Comparison of ENCODE assay signal across 3 worm cellular contexts in genomic region chrV:13130439-13130840, ce11.
TF ChIP-seq lines count a peak whose summit lies in the region.

No protein-coding gene starts in this region.

TF ChIP-seq in whole organism, L1 larva, 84 proteins besides CTCF, POLR2A, EP300 and RAD21 (continued from another document):
- TF ChIP-seq ztf-4 (tag; optimal IDR thresholded peaks at IDR 0.05; lab: Kevin White, UChicago), result peak; percentile 37
- TF ChIP-seq lin-35 (GFP tag; optimal IDR thresholded peaks at IDR 0.05; lab: Kevin White, UChicago), result peak; percentile 38 to 41
- no peak for TF ChIP-seq unc-98 (GFP tag; IDR thresholded peaks at IDR 0.05; lab: Robert Waterston, UW)
- no peak for TF ChIP-seq vab-15 (tag; optimal IDR thresholded peaks at IDR 0.05; lab: Kevin White, UChicago)
- peak; percentile 12 for TF ChIP-seq skn-1 (tag; optimal IDR thresholded peaks at IDR 0.05; lab: Kevin White, UChicago)
- TF ChIP-seq lin-15B (tag; optimal IDR thresholded peaks at IDR 0.05; lab: Kevin White, UChicago), result no peak
- TF ChIP-seq tbx-2 (tag; optimal IDR thresholded peaks at IDR 0.05; lab: Kevin White, UChicago), result peak; percentile 47
- peak; percentile 84 for TF ChIP-seq elt-2 (tag; optimal IDR thresholded peaks at IDR 0.05; lab: Kevin White, UChicago)
- peak; percentile 26 for TF ChIP-seq pax-3 (tag; optimal IDR thresholded peaks at IDR 0.05; lab: Kevin White, UChicago)
- TF ChIP-seq ztf-11 (tag; optimal IDR thresholded peaks at IDR 0.05; lab: Kevin White, UChicago), result peak in 1 of 2 experiments; percentile 16
- TF ChIP-seq isw-1 (GFP tag; IDR thresholded peaks at IDR 0.05; lab: Robert Waterston, UW), result peak; percentile 36; the same call in 1 of the 2 replicates
- no peak for TF ChIP-seq fkh-10 (GFP tag; optimal IDR thresholded peaks at IDR 0.05; lab: Kevin White, UChicago)
- peak in 1 of 3 experiments; percentile 49 for TF ChIP-seq dpl-1 (GFP tag; optimal IDR thresholded peaks at IDR 0.05; lab: Kevin White, UChicago)
- no peak for TF ChIP-seq pqm-1 (tag; optimal IDR thresholded peaks at IDR 0.05; lab: Kevin White, UChicago)
- no peak for TF ChIP-seq elt-3 (tag; optimal IDR thresholded peaks at IDR 0.05; lab: Kevin White, UChicago)
- no peak for TF ChIP-seq unc-62 (GFP tag; optimal IDR thresholded peaks at IDR 0.05; lab: Kevin White, UChicago)
- TF ChIP-seq nhr-47 (tag; optimal IDR thresholded peaks at IDR 0.05; lab: Kevin White, UChicago), result peak; percentile 49
- TF ChIP-seq nhr-20 (tag; optimal IDR thresholded peaks at IDR 0.05; lab: Kevin White, UChicago), result peak; percentile 29
- peak; percentile 82 for TF ChIP-seq fkh-8 (tag; optimal IDR thresholded peaks at IDR 0.05; lab: Kevin White, UChicago)
- no peak for TF ChIP-seq unc-30 (tag; optimal IDR thresholded peaks at IDR 0.05; lab: Kevin White, UChicago)
- TF ChIP-seq mep-1 (tag; optimal IDR thresholded peaks at IDR 0.05; lab: Kevin White, UChicago), result peak; percentile 28
- peak; percentile 27 to 40 for TF ChIP-seq efl-1 (optimal IDR thresholded peaks at IDR 0.05; lab: Kevin White, UChicago)
- TF ChIP-seq efl-1 (GFP tag; optimal IDR thresholded peaks at IDR 0.05 in 1 of 2; lab: Kevin White, UChicago), result no peak
- TF ChIP-seq egl-13 (tag; optimal IDR thresholded peaks at IDR 0.05; lab: Kevin White, UChicago), result peak; percentile 57
- peak; percentile 50 for TF ChIP-seq irx-1 (tag; optimal IDR thresholded peaks at IDR 0.05; lab: Kevin White, UChicago)
- TF ChIP-seq rnt-1 (tag; optimal IDR thresholded peaks at IDR 0.05; lab: Kevin White, UChicago), result peak; percentile 42
- TF ChIP-seq lsy-2 (tag; optimal IDR thresholded peaks at IDR 0.05; lab: Kevin White, UChicago), result peak; percentile 10 to 49
- peak; percentile 62 for TF ChIP-seq nhr-71 (tag; optimal IDR thresholded peaks at IDR 0.05; lab: Kevin White, UChicago)
- TF ChIP-seq lin-14 (GFP tag; optimal IDR thresholded peaks at IDR 0.05; lab: Kevin White, UChicago), result peak; percentile 88
- peak; percentile 2 for TF ChIP-seq dsc-1 (tag; optimal IDR thresholded peaks at IDR 0.05; lab: Kevin White, UChicago)

TF ChIP-seq in whole organism, L3 larva, 47 proteins besides CTCF, POLR2A, EP300 and RAD21 (continued from another document):
- peak; percentile 60 for TF ChIP-seq pha-4 (tag; optimal IDR thresholded peaks at IDR 0.05; lab: Kevin White, UChicago)
- TF ChIP-seq fkh-2 (tag; optimal IDR thresholded peaks at IDR 0.05; lab: Kevin White, UChicago), result no peak
- TF ChIP-seq pqm-1 (tag; optimal IDR thresholded peaks at IDR 0.05; lab: Kevin White, UChicago), result peak; percentile 85
- TF ChIP-seq ZK546.5 (tag; optimal IDR thresholded peaks at IDR 0.05; lab: Kevin White, UChicago), result no peak
- peak; percentile 32 for TF ChIP-seq lin-15B (tag; optimal IDR thresholded peaks at IDR 0.05; lab: Kevin White, UChicago)
- peak; percentile 60 for TF ChIP-seq egl-27 (tag; optimal IDR thresholded peaks at IDR 0.05; lab: Kevin White, UChicago)
- TF ChIP-seq nhr-237 (tag; optimal IDR thresholded peaks at IDR 0.05; lab: Kevin White, UChicago), result no peak
- no peak for TF ChIP-seq ztf-4 (tag; optimal IDR thresholded peaks at IDR 0.05; lab: Kevin White, UChicago)
- no peak for TF ChIP-seq daf-12 (tag; optimal IDR thresholded peaks at IDR 0.05; lab: Kevin White, UChicago)
- no peak for TF ChIP-seq nhr-76 (tag; optimal IDR thresholded peaks at IDR 0.05; lab: Kevin White, UChicago)
- peak; percentile 47 for TF ChIP-seq lsy-12 (tag; optimal IDR thresholded peaks at IDR 0.05; lab: Kevin White, UChicago)
- no peak for TF ChIP-seq nhr-11 (tag; optimal IDR thresholded peaks at IDR 0.05; lab: Kevin White, UChicago)
- TF ChIP-seq jun-1 (tag; optimal IDR thresholded peaks at IDR 0.05; lab: Kevin White, UChicago), result peak; percentile 75
- TF ChIP-seq nhr-28 (tag; optimal IDR thresholded peaks at IDR 0.05; lab: Kevin White, UChicago), result no peak
- no peak for TF ChIP-seq nhr-77 (tag; optimal IDR thresholded peaks at IDR 0.05; lab: Kevin White, UChicago)
- no peak for TF ChIP-seq ceh-9 (tag; optimal IDR thresholded peaks at IDR 0.05; lab: Kevin White, UChicago)
- TF ChIP-seq skn-1 (tag; optimal IDR thresholded peaks at IDR 0.05; lab: Kevin White, UChicago), result peak; percentile 5
- peak; percentile 29 for TF ChIP-seq snpc-4 (tag; optimal IDR thresholded peaks at IDR 0.05; lab: Kevin White, UChicago)
- TF ChIP-seq fos-1 (tag; optimal IDR thresholded peaks at IDR 0.05; lab: Kevin White, UChicago), result no peak
- no peak for TF ChIP-seq mml-1 (tag; optimal IDR thresholded peaks at IDR 0.05; lab: Kevin White, UChicago)
- TF ChIP-seq egl-5 (tag; optimal IDR thresholded peaks at IDR 0.05; lab: Kevin White, UChicago), result peak; percentile 7
- no peak for TF ChIP-seq zag-1 (tag; optimal IDR thresholded peaks at IDR 0.05; lab: Kevin White, UChicago)
- TF ChIP-seq elt-1 (tag; optimal IDR thresholded peaks at IDR 0.05; lab: Kevin White, UChicago), result no peak
TF ChIP-seq in whole organism, L3 larva: peak in this region for 16.

TF ChIP-seq in whole organism, young adult, 124 proteins besides CTCF, POLR2A, EP300 and RAD21 (continued from another document):
- TF ChIP-seq madf-6 (GFP tag; IDR thresholded peaks at IDR 0.05; lab: Robert Waterston, UW) (no peak; the same call in 1 of the 2 replicates), hlh-12 (tag; optimal IDR thresholded peaks at IDR 0.05; lab: Kevin White, UChicago) (no peak), lsl-1 (GFP tag; optimal IDR thresholded peaks at IDR 0.05; lab: Kevin White, UChicago) (no peak), chd-7 (tag; optimal IDR thresholded peaks at IDR 0.05; lab: Kevin White, UChicago) (no peak), F23B12.7 (tag; optimal IDR thresholded peaks at IDR 0.05; lab: Kevin White, UChicago; ENCODE audit: insufficient read depth) (no peak), Y95B8A.8 (GFP tag; IDR thresholded peaks at IDR 0.05; lab: Robert Waterston, UW) (no peak), ZK185.1 (tag; optimal IDR thresholded peaks at IDR 0.05; lab: Kevin White, UChicago; ENCODE audit: poor library complexity, severe bottlenecking) (no peak), snpc-3.4 (tag; optimal IDR thresholded peaks at IDR 0.05; lab: Kevin White, UChicago) (no peak), hmg-1.2 (GFP tag; IDR thresholded peaks at IDR 0.05; lab: Robert Waterston, UW) (peak; percentile 49; the same call in 1 of the 2 replicates), C06A6.2 (GFP tag; conservative IDR thresholded peaks at IDR 0.05; lab: Robert Waterston, UW) (0 out of 2 replicates have a peak, but pooled peaks have one; percentile 44), ceh-100 (GFP tag; IDR thresholded peaks at IDR 0.05; lab: Robert Waterston, UW) (no peak), attf-3 (GFP tag; conservative IDR thresholded peaks at IDR 0.05; lab: Robert Waterston, UW) (no peak), fkh-3 (tag; optimal IDR thresholded peaks at IDR 0.05; lab: Kevin White, UChicago) (no peak), efl-1 (GFP tag; optimal IDR thresholded peaks at IDR 0.05; lab: Kevin White, UChicago) (no peak), lag-1 (GFP tag; IDR thresholded peaks at IDR 0.05; lab: Robert Waterston, UW) (no peak), athp-1 (tag; optimal IDR thresholded peaks at IDR 0.05; lab: Kevin White, UChicago) (no peak), rpc-1 (optimal IDR thresholded peaks at IDR 0.05; lab: Kevin White, UChicago) (no peak), rpc-1 (tag; optimal IDR thresholded peaks at IDR 0.05; lab: Kevin White, UChicago) (no peak), ztf-26 (tag; optimal IDR thresholded peaks at IDR 0.05; lab: Kevin White, UChicago) (no peak), lsy-27 (tag; optimal IDR thresholded peaks at IDR 0.05; lab: Kevin White, UChicago; ENCODE audit: borderline replicate concordance, insufficient read depth) (no peak), ama-1 (optimal IDR thresholded peaks at IDR 0.05; lab: Kevin White, UChicago) (no peak), ama-1 (GFP tag; optimal IDR thresholded peaks at IDR 0.05; lab: Kevin White, UChicago) (no peak), F33H1.4 (GFP tag; IDR thresholded peaks at IDR 0.05; lab: Robert Waterston, UW) (no peak), mxl-1 (tag; optimal IDR thresholded peaks at IDR 0.05; lab: Kevin White, UChicago) (no peak), F57C9.4 (tag; optimal IDR thresholded peaks at IDR 0.05; lab: Kevin White, UChicago) (no peak), ceh-91 (GFP tag; IDR thresholded peaks at IDR 0.05; lab: Robert Waterston, UW) (no peak), T26A5.8 (tag; optimal IDR thresholded peaks at IDR 0.05; lab: Kevin White, UChicago) (no peak), unc-62 (GFP tag; optimal IDR thresholded peaks at IDR 0.05; lab: Kevin White, UChicago) (no peak), zim-3 (tag; optimal IDR thresholded peaks at IDR 0.05; lab: Kevin White, UChicago) (no peak), lin-26 (GFP tag; IDR thresholded peaks at IDR 0.05; lab: Robert Waterston, UW) (no peak), F52B5.7 (tag; optimal IDR thresholded peaks at IDR 0.05; lab: Kevin White, UChicago) (no peak), tlf-1 (GFP tag; optimal IDR thresholded peaks at IDR 0.05; lab: Kevin White, UChicago) (no peak), cebp-1 (GFP tag; IDR thresholded peaks at IDR 0.05; lab: Robert Waterston, UW) (no peak), cebp-1 (tag; optimal IDR thresholded peaks at IDR 0.05; lab: Kevin White, UChicago) (peak; percentile 74), nhr-179 (tag; optimal IDR thresholded peaks at IDR 0.05; lab: Kevin White, UChicago) (no peak), aptf-3 (GFP tag; IDR thresholded peaks at IDR 0.05; lab: Robert Waterston, UW) (no peak), atf-7 (tag; optimal IDR thresholded peaks at IDR 0.05; lab: Kevin White, UChicago) (peak; percentile 67), egrh-3 (GFP tag; IDR thresholded peaks at IDR 0.05; lab: Robert Waterston, UW) (no peak; the same call in 1 of the 2 replicates), nfya-1 (tag; optimal IDR thresholded peaks at IDR 0.05; lab: Kevin White, UChicago; ENCODE audit: borderline replicate concordance, insufficient read depth) (no peak), ztf-25 (GFP tag; IDR thresholded peaks at IDR 0.05; lab: Robert Waterston, UW) (no peak), zfh-2 (GFP tag; conservative IDR thresholded peaks at IDR 0.05; lab: Robert Waterston, UW) (peak; percentile 96), dox-1 (GFP tag; IDR thresholded peaks at IDR 0.05; lab: Robert Waterston, UW) (peak; percentile 81), B0019.2 (GFP tag; conservative IDR thresholded peaks at IDR 0.05; lab: Robert Waterston, UW) (no peak), D2030.7 (GFP tag; IDR thresholded peaks at IDR 0.05; lab: Robert Waterston, UW) (no peak), ceh-79 (tag; optimal IDR thresholded peaks at IDR 0.05; lab: Kevin White, UChicago) (no peak), cebp-2 (GFP tag; IDR thresholded peaks at IDR 0.05; lab: Robert Waterston, UW) (no peak), hrde-1 (tag; optimal IDR thresholded peaks at IDR 0.05; lab: Kevin White, UChicago; ENCODE audit: borderline replicate concordance) (no peak), ztf-6 (GFP tag; IDR thresholded peaks at IDR 0.05; lab: Robert Waterston, UW) (no peak), dpff-1 (tag; optimal IDR thresholded peaks at IDR 0.05; lab: Kevin White, UChicago) (no peak), madf-8 (GFP tag; conservative IDR thresholded peaks at IDR 0.05; lab: Robert Waterston, UW) (no peak), K11D2.4 (GFP tag; IDR thresholded peaks at IDR 0.05; lab: Robert Waterston, UW) (peak; percentile 38; the same call in 1 of the 2 replicates), hmg-20 (GFP tag; IDR thresholded peaks at IDR 0.05; lab: Robert Waterston, UW) (no peak), gei-17 (GFP tag; optimal IDR thresholded peaks at IDR 0.05; lab: Kevin White, UChicago) (no peak), ztf-18 (tag; optimal IDR thresholded peaks at IDR 0.05; lab: Kevin White, UChicago) (peak; percentile 18), lin-35 (GFP tag; optimal IDR thresholded peaks at IDR 0.05; lab: Kevin White, UChicago) (peak in 1 of 3 experiments; percentile 13), snpc-4 (GFP tag; optimal IDR thresholded peaks at IDR 0.05; lab: Kevin White, UChicago) (peak; percentile 39), snpc-4 (tag; optimal IDR thresholded peaks at IDR 0.05; lab: Kevin White, UChicago) (peak in 3 of 4 experiments; percentile 31 to 36 (median 33)), egl-44 (GFP tag; IDR thresholded peaks at IDR 0.05; lab: Robert Waterston, UW) (peak; percentile 58; the same call in 1 of the 2 replicates), Y79H2A.3 (GFP tag; conservative IDR thresholded peaks at IDR 0.05; lab: Robert Waterston, UW) (no peak), F10E7.11 (tag; optimal IDR thresholded peaks at IDR 0.05; lab: Kevin White, UChicago) (no peak), K12H6.12 (tag; optimal IDR thresholded peaks at IDR 0.05; lab: Kevin White, UChicago) (peak; percentile 80), let-526 (GFP tag; IDR thresholded peaks at IDR 0.05; lab: Robert Waterston, UW) (no peak), F57A8.1 (GFP tag; optimal IDR thresholded peaks at IDR 0.05; lab: Kevin White, UChicago) (no peak), rcor-1 (GFP tag; IDR thresholded peaks at IDR 0.05; lab: Robert Waterston, UW) (peak; percentile 28; the same call in 1 of the 2 replicates), Y53G8AR.9 (GFP tag; conservative IDR thresholded peaks at IDR 0.05; lab: Robert Waterston, UW) (no peak), rec-8 (tag; optimal IDR thresholded peaks at IDR 0.05; lab: Kevin White, UChicago) (no peak), ztf-22 (GFP tag; optimal IDR thresholded peaks at IDR 0.05; lab: Kevin White, UChicago) (peak; percentile 71), aptf-2 (GFP tag; conservative IDR thresholded peaks at IDR 0.05; lab: Robert Waterston, UW) (no peak), ztf-28 (GFP tag; IDR thresholded peaks at IDR 0.05; lab: Robert Waterston, UW) (no peak), nhr-80 (tag; optimal IDR thresholded peaks at IDR 0.05; lab: Kevin White, UChicago) (peak; percentile 99), nhr-27 (tag; optimal IDR thresholded peaks at IDR 0.05; lab: Kevin White, UChicago) (no peak), nhr-90 (tag; optimal IDR thresholded peaks at IDR 0.05; lab: Kevin White, UChicago) (peak; percentile 40), Y53F4B.3 (GFP tag; IDR thresholded peaks at IDR 0.05; lab: Robert Waterston, UW) (no peak), him-1 (tag; optimal IDR thresholded peaks at IDR 0.05; lab: Kevin White, UChicago) (no peak), lin-40 (tag; optimal IDR thresholded peaks at IDR 0.05; lab: Kevin White, UChicago) (peak; percentile 38), F49E8.2 (tag; optimal IDR thresholded peaks at IDR 0.05; lab: Kevin White, UChicago; ENCODE audit: insufficient read depth) (no peak), ets-4 (GFP tag; optimal IDR thresholded peaks at IDR 0.05; lab: Kevin White, UChicago) (no peak), mes-4 (tag; optimal IDR thresholded peaks at IDR 0.05; lab: Kevin White, UChicago) (no peak), ceh-58 (GFP tag; IDR thresholded peaks at IDR 0.05; lab: Robert Waterston, UW) (no peak), B0336.3 (GFP tag; IDR thresholded peaks at IDR 0.05; lab: Robert Waterston, UW) (peak; percentile 80), F39B2.1 (GFP tag; IDR thresholded peaks at IDR 0.05; lab: Robert Waterston, UW) (no peak), bed-1 (GFP tag; IDR thresholded peaks at IDR 0.05; lab: Robert Waterston, UW) (no peak), dpl-1 (GFP tag; optimal IDR thresholded peaks at IDR 0.05; lab: Kevin White, UChicago) (no peak), sdz-38 (tag; optimal IDR thresholded peaks at IDR 0.05; lab: Kevin White, UChicago) (no peak), Y56A3A.18 (GFP tag; IDR thresholded peaks at IDR 0.05; lab: Robert Waterston, UW) (0 out of 2 replicates have a peak, but pooled peaks have one; percentile 38), madf-3 (GFP tag; IDR thresholded peaks at IDR 0.05; lab: Robert Waterston, UW) (no peak)
